Fruit fly (Drosophila melanogaster) whole organism, embryonic: ENCODE data around the gene CG4291.

ENCODE experiments used
- ATbp ChIP-seq: fragments of 200-800 bp; sonication (Bioruptor generic); optimal IDR thresholded peaks from 2 replicates; lab custom pipeline; 2017; ENCODE audit warnings: missing biosample characterization, mild to moderate bottlenecking, missing genetic modification characterization, missing genetic modification reagents
- CG11093 ChIP-seq: fragments of 200-800 bp; sonication (Bioruptor generic); IDR thresholded peaks from 3 replicates; pipeline ENCODE4 v1.3.6; 2022; ENCODE audit warnings: missing biosample characterization, missing genetic modification characterization
- CG12104 ChIP-seq: fragments of 200-800 bp; sonication (Bioruptor generic); optimal IDR thresholded peaks from 3 replicates; lab custom pipeline; 2016; ENCODE audit warnings: missing biosample characterization, missing genetic modification characterization
- CG1233 ChIP-seq: fragments of 200-800 bp; sonication (Bioruptor generic); optimal IDR thresholded peaks from 4 replicates; lab custom pipeline; 2018; ENCODE audit warnings: missing biosample characterization, mild to moderate bottlenecking, missing genetic modification characterization
- CG12659 ChIP-seq: fragments of 200-800 bp; sonication (Bioruptor generic); optimal IDR thresholded peaks from 3 replicates; lab custom pipeline; 2017; ENCODE audit warnings: mild to moderate bottlenecking, missing biosample characterization, missing genetic modification reagents, missing genetic modification characterization
- CG13624 ChIP-seq: fragments of 200-800 bp; sonication (Bioruptor generic); optimal IDR thresholded peaks from 2 replicates; lab custom pipeline; 2016; ENCODE audit warnings: missing biosample characterization, missing genetic modification characterization
- CG14965 ChIP-seq: fragments of 200-800 bp; sonication (Bioruptor generic); optimal IDR thresholded peaks from 2 replicates; lab custom pipeline; 2016; ENCODE audit warnings: missing biosample characterization, missing genetic modification characterization, borderline replicate concordance
- CG15601 ChIP-seq: fragments of 200-800 bp; sonication (Bioruptor generic); optimal IDR thresholded peaks from 3 replicates; lab custom pipeline; 2019; ENCODE audit warnings: missing biosample characterization, mild to moderate bottlenecking, missing genetic modification characterization, moderate library complexity
- CG17186 ChIP-seq: fragments of 200-800 bp; sonication (Bioruptor generic); optimal IDR thresholded peaks from 3 replicates; lab custom pipeline; 2017; ENCODE audit warnings: missing biosample characterization, missing genetic modification reagents, missing genetic modification characterization
- CG17829 ChIP-seq: fragments of 200-800 bp; optimal IDR thresholded peaks from 2 replicates; lab custom pipeline; 2019; ENCODE audit warnings: missing biosample characterization, mild to moderate bottlenecking, missing genetic modification characterization, moderate library complexity
- CG18262 ChIP-seq: fragments of 200-800 bp; optimal IDR thresholded peaks from 3 replicates; lab custom pipeline; 2019; ENCODE audit warnings: missing biosample characterization, mild to moderate bottlenecking, missing genetic modification characterization, moderate library complexity
- CG2678 ChIP-seq: fragments of 200-800 bp; sonication (Bioruptor generic); optimal IDR thresholded peaks from 3 replicates; lab custom pipeline; 2019; ENCODE audit warnings: missing biosample characterization, mild to moderate bottlenecking, missing genetic modification characterization, moderate library complexity
- CG30431 ChIP-seq: fragments of 200-800 bp; sonication (Bioruptor generic); optimal IDR thresholded peaks from 2 replicates; lab custom pipeline; 2017; ENCODE audit warnings: missing biosample characterization, missing genetic modification characterization
- CG31388 ChIP-seq: fragments of 200-800 bp; sonication (Bioruptor generic); optimal IDR thresholded peaks from 2 replicates; lab custom pipeline; 2016; ENCODE audit warnings: missing biosample characterization, missing genetic modification characterization
- CG3726 ChIP-seq: fragments of 200-800 bp; sonication (Bioruptor generic); IDR thresholded peaks from 3 replicates; pipeline ENCODE4, ENCODE4 v1.3.6; 2022; ENCODE audit warnings: missing biosample characterization, missing genetic modification characterization
- CG4820 ChIP-seq: fragments of 200-800 bp; sonication (Bioruptor generic); optimal IDR thresholded peaks from 3 replicates; lab custom pipeline; 2016; ENCODE audit warnings: missing biosample characterization, missing genetic modification characterization
- CG4854 ChIP-seq: fragments of 200-800 bp; sonication (Bioruptor generic); optimal IDR thresholded peaks from 2 replicates; lab custom pipeline; 2016; ENCODE audit warnings: missing biosample characterization, missing genetic modification characterization, inconsistent platforms
- CG6654 ChIP-seq: fragments of 200-800 bp; sonication (Bioruptor generic); optimal IDR thresholded peaks from 2 replicates; lab custom pipeline; 2017; ENCODE audit warnings: missing biosample characterization, mild to moderate bottlenecking, missing genetic modification characterization
- CG7745 ChIP-seq: fragments of 200-800 bp; sonication (Bioruptor generic); optimal IDR thresholded peaks from 2 replicates; lab custom pipeline; 2018; ENCODE audit warnings: missing biosample characterization, mild to moderate bottlenecking, missing genetic modification characterization, moderate library complexity
- CG7786 ChIP-seq: fragments of 200-800 bp; sonication (Bioruptor generic); optimal IDR thresholded peaks from 2 replicates; lab custom pipeline; 2016; ENCODE audit warnings: missing biosample characterization, missing genetic modification characterization
- CG9727 ChIP-seq: fragments of 200-800 bp; sonication (Bioruptor generic); optimal IDR thresholded peaks from 3 replicates; lab custom pipeline; 2017; ENCODE audit warnings: missing biosample characterization, mild to moderate bottlenecking, missing genetic modification characterization
- Doc2 ChIP-seq: fragments of 200-800 bp; sonication (Bioruptor generic); IDR thresholded peaks from 2 replicates; pipeline ENCODE4 v1.3.6; 2022; ENCODE audit warnings: missing biosample characterization, missing genetic modification characterization
- Hey ChIP-seq: fragments of 200-800 bp; sonication (Bioruptor generic); optimal IDR thresholded peaks from 3 replicates; lab custom pipeline; 2018; ENCODE audit warnings: missing biosample characterization, mild to moderate bottlenecking, missing genetic modification characterization
- Myb ChIP-seq: fragments of 200-800 bp; sonication (Bioruptor generic); optimal IDR thresholded peaks from 2 replicates; lab custom pipeline; 2016; ENCODE audit warnings: missing biosample characterization, missing genetic modification characterization
- Oaz ChIP-seq: fragments of 200-800 bp; sonication (Bioruptor generic); IDR thresholded peaks from 2 replicates; pipeline ENCODE4 v1.3.6; 2022; ENCODE audit warnings: missing biosample characterization, missing genetic modification characterization
- Pdp1 ChIP-seq, 2 experiments: fragments of 200-800 bp; sonication (Bioruptor generic); optimal IDR thresholded peaks; 3 replicates each; lab custom pipeline; 2016; ENCODE audit warnings: missing biosample characterization in 2 of 2, missing genetic modification characterization in 2 of 2, mild to moderate bottlenecking in 1 of 2, moderate library complexity in 1 of 2
- Taf1 ChIP-seq: fragments of 200-800 bp; sonication (Bioruptor generic); IDR thresholded peaks from 2 replicates; pipeline ENCODE4 v1.3.6; 2022; ENCODE audit warnings: missing biosample characterization, missing genetic modification characterization
- aop ChIP-seq: fragments of 200-800 bp; sonication (Bioruptor generic); IDR thresholded peaks from 2 replicates; pipeline ENCODE4 v1.3.6; 2022; ENCODE audit warnings: missing biosample characterization, missing genetic modification characterization
- bab2 ChIP-seq: fragments of 200-800 bp; sonication (Bioruptor generic); optimal IDR thresholded peaks from 2 replicates; lab custom pipeline; 2016; ENCODE audit warnings: missing biosample characterization, missing genetic modification characterization
- bbx ChIP-seq: fragments of 200-800 bp; sonication (Bioruptor generic); IDR thresholded peaks from 2 replicates; pipeline ENCODE4 v1.3.6; 2022; ENCODE audit warnings: missing biosample characterization, missing genetic modification characterization; ENCODE audit not compliant: partially characterized antibody
- bsh ChIP-seq, 2 experiments: fragments of 200-800 bp; sonication (Bioruptor generic); optimal IDR thresholded peaks; 2 replicates each; lab custom pipeline; 2017 to 2018; ENCODE audit warnings: mild to moderate bottlenecking in 2 of 2, missing biosample characterization in 2 of 2, missing genetic modification characterization in 2 of 2, moderate library complexity in 1 of 2
- btn ChIP-seq: fragments of 200-800 bp; sonication (Bioruptor generic); optimal IDR thresholded peaks from 2 replicates; lab custom pipeline; 2016; ENCODE audit warnings: missing biosample characterization, missing genetic modification characterization
- cas ChIP-seq: fragments of 200-800 bp; sonication (Bioruptor generic); IDR thresholded peaks from 2 replicates; pipeline ENCODE4 v1.3.6; 2022; ENCODE audit warnings: missing biosample characterization, missing genetic modification characterization
- chinmo ChIP-seq: fragments of 200-800 bp; sonication (Bioruptor generic); IDR thresholded peaks from 4 replicates; pipeline ENCODE4 v1.3.6; 2022; ENCODE audit warnings: missing biosample characterization, missing genetic modification characterization; ENCODE audit not compliant: partially characterized antibody
- chn ChIP-seq: fragments of 200-800 bp; sonication (Bioruptor generic); optimal IDR thresholded peaks from 2 replicates; lab custom pipeline; 2016; ENCODE audit warnings: missing biosample characterization, missing genetic modification characterization
- ci ChIP-seq: fragments of 200-800 bp; sonication (Bioruptor generic); IDR thresholded peaks from 3 replicates; pipeline ENCODE4 v1.3.6; 2022; ENCODE audit warnings: missing biosample characterization, missing genetic modification characterization
- cwo ChIP-seq: fragments of 200-800 bp; sonication (Bioruptor generic); optimal IDR thresholded peaks from 3 replicates; lab custom pipeline; 2017; ENCODE audit warnings: missing biosample characterization, missing genetic modification characterization, mild to moderate bottlenecking, moderate library complexity, missing genetic modification reagents
- dmrt99B ChIP-seq: fragments of 200-800 bp; sonication (Bioruptor generic); optimal IDR thresholded peaks from 2 replicates; lab custom pipeline; 2018; ENCODE audit warnings: missing biosample characterization, mild to moderate bottlenecking, missing genetic modification characterization, moderate library complexity
- dpn ChIP-seq, 2 experiments: fragments of 200-800 bp; sonication (Bioruptor generic); optimal IDR thresholded peaks; 3 replicates each; lab custom pipeline; 2016; ENCODE audit warnings: missing biosample characterization in 2 of 2, missing genetic modification characterization in 2 of 2
- gfzf ChIP-seq: fragments of 200-800 bp; sonication (Bioruptor generic); optimal IDR thresholded peaks from 2 replicates; lab custom pipeline; 2016; ENCODE audit warnings: missing biosample characterization, mild to moderate bottlenecking, missing genetic modification characterization, moderate library complexity
- grau ChIP-seq: fragments of 200-800 bp; optimal IDR thresholded peaks from 3 replicates; lab custom pipeline; 2019; ENCODE audit warnings: missing biosample characterization, mild to moderate bottlenecking, missing genetic modification characterization, moderate library complexity
- gsb ChIP-seq: fragments of 200-800 bp; sonication (Bioruptor generic); IDR thresholded peaks from 2 replicates; pipeline ENCODE4 v1.3.6; 2022; ENCODE audit warnings: missing biosample characterization, missing genetic modification characterization
- ham ChIP-seq: fragments of 200-800 bp; sonication (Bioruptor generic); IDR thresholded peaks from 2 replicates; pipeline ENCODE4 v1.3.6; 2022; ENCODE audit warnings: missing biosample characterization, missing genetic modification characterization
- ind ChIP-seq: fragments of 200-800 bp; sonication (Bioruptor generic); optimal IDR thresholded peaks from 3 replicates; lab custom pipeline; 2016; ENCODE audit warnings: missing biosample characterization, missing genetic modification characterization
- nom ChIP-seq: fragments of 200-800 bp; sonication (Bioruptor generic); optimal IDR thresholded peaks from 2 replicates; lab custom pipeline; 2017; ENCODE audit warnings: missing biosample characterization, missing genetic modification characterization, mild to moderate bottlenecking, moderate library complexity, missing genetic modification reagents
- pnt ChIP-seq: fragments of 200-800 bp; sonication (Bioruptor generic); optimal IDR thresholded peaks from 3 replicates; lab custom pipeline; 2016; ENCODE audit warnings: missing biosample characterization, missing genetic modification characterization
- pros ChIP-seq: fragments of 200-800 bp; sonication (Bioruptor generic); optimal IDR thresholded peaks from 3 replicates; lab custom pipeline; 2019; ENCODE audit warnings: missing biosample characterization, mild to moderate bottlenecking, missing genetic modification characterization, moderate library complexity
- row ChIP-seq: fragments of 200-800 bp; sonication (Bioruptor generic); IDR thresholded peaks from 3 replicates; pipeline ENCODE4 v1.3.6; 2022; ENCODE audit warnings: missing biosample characterization, missing genetic modification characterization
- tgo ChIP-seq: fragments of 200-800 bp; sonication (Bioruptor generic); IDR thresholded peaks from 3 replicates; pipeline ENCODE4 v1.3.6; 2022; ENCODE audit warnings: missing biosample characterization, missing genetic modification characterization
- ttk ChIP-seq: fragments of 200-800 bp; sonication (Bioruptor generic); IDR thresholded peaks from 2 replicates; pipeline ENCODE4 v2.1.2; 2022; ENCODE audit warnings: missing biosample characterization, missing genetic modification characterization
- unc-4 ChIP-seq: fragments of 200-800 bp; sonication (Bioruptor generic); IDR thresholded peaks from 2 replicates; pipeline ENCODE4 v1.3.6; 2022; ENCODE audit warnings: missing biosample characterization, missing genetic modification characterization; ENCODE audit not compliant: partially characterized antibody

The CG4291 gene

dm6 chr2L:897124-897523 is 44.6 kb upstream of the CG4291 start (continued):
- TF ChIP-seq CG2678 (peak; percentile 41), cas (GFP tag; lab: Robert Waterston, UW) (no peak), CG17829 (tag; lab: Kevin White, UChicago) (no peak), CG3726 (GFP tag; lab: Robert Waterston, UW) (no peak), pros (no peak), bsh (GFP tag; optimal IDR thresholded peaks at IDR 0.05; lab: Kevin White, UChicago) (peak in 1 of 2 experiments; percentile 29), CG12104 (GFP tag; lab: Kevin White, UChicago) (no peak), ind (GFP tag; lab: Kevin White, UChicago) (peak; percentile 31), ham (no peak), CG7745 (tag; lab: Kevin White, UChicago) (no peak), ttk (GFP tag; lab: Robert Waterston, UW) (no peak), dpn (GFP tag; optimal IDR thresholded peaks at IDR 0.05; lab: Kevin White, UChicago) (peak in 1 of 2 experiments; percentile 8), row (peak; percentile 49), CG7786 (GFP tag; lab: Kevin White, UChicago) (peak; percentile 16), CG1233 (GFP tag; lab: Kevin White, UChicago) (no peak), Pdp1 (GFP tag; optimal IDR thresholded peaks at IDR 0.05; lab: Kevin White, UChicago) (no peak), CG12659 (GFP tag; lab: Kevin White, UChicago) (peak; percentile 19), CG4820 (GFP tag; lab: Kevin White, UChicago) (no peak), nom (GFP tag; lab: Kevin White, UChicago) (no peak), Oaz (GFP tag; lab: Robert Waterston, UW) (no peak), ATbp (GFP tag; lab: Kevin White, UChicago) (peak; percentile 36), Doc2 (GFP tag; lab: Robert Waterston, UW) (no peak), Hey (tag; lab: Kevin White, UChicago) (no peak), chinmo (no peak), CG17186 (no peak), gsb (no peak), aop (no peak), CG14965 (no peak), CG30431 (GFP tag; lab: Kevin White, UChicago) (no peak), chn (GFP tag; lab: Kevin White, UChicago) (no peak), CG9727 (GFP tag; lab: Kevin White, UChicago) (no peak), Taf1 (GFP tag; lab: Robert Waterston, UW) (peak; percentile 25; the same call in 1 of the 2 replicates), gfzf (GFP tag; lab: Kevin White, UChicago) (no peak), btn (GFP tag; lab: Kevin White, UChicago) (no peak), CG4854 (no peak), dmrt99B (tag; lab: Kevin White, UChicago) (peak; percentile 23), ci (GFP tag; lab: Robert Waterston, UW) (0 out of 3 replicates have a peak, but pooled peaks have one; percentile 43), bbx (GFP tag; lab: Robert Waterston, UW) (no peak), CG6654 (GFP tag; lab: Kevin White, UChicago) (no peak), CG13624 (GFP tag; lab: Kevin White, UChicago) (no peak), CG15601 (tag; lab: Kevin White, UChicago) (no peak), tgo (GFP tag; lab: Robert Waterston, UW) (peak; percentile 26; the same call in 1 of the 3 replicates), CG18262 (tag; lab: Kevin White, UChicago) (no peak), CG31388 (GFP tag; lab: Kevin White, UChicago) (no peak), grau (tag; lab: Kevin White, UChicago) (peak; percentile 30), unc-4 (GFP tag; lab: Robert Waterston, UW) (no peak), CG11093 (GFP tag; lab: Robert Waterston, UW) (no peak), pnt (no peak), Myb (GFP tag; lab: Kevin White, UChicago) (no peak), cwo (GFP tag; lab: Kevin White, UChicago) (peak; percentile 3), bab2 (GFP tag; lab: Kevin White, UChicago) (peak; percentile 19)
